Fruit fly (Drosophila melanogaster) Kc167 (cell line): ENCODE results near the gene Shal.

Experiments used
- Myc ChIP-seq: fragments of >200 bp; optimal IDR thresholded peaks from 2 replicates; lab custom pipeline; 2017; ENCODE audit warnings: missing external identifiers
- Sin3A ChIP-seq: fragments of >200 bp; optimal IDR thresholded peaks from 2 replicates; lab custom pipeline; 2018; ENCODE audit warnings: missing external identifiers
- h ChIP-seq: fragments of >200 bp; optimal IDR thresholded peaks from 3 replicates; lab custom pipeline; 2018; ENCODE audit warnings: missing external identifiers
- insv ChIP-seq: fragments of >200 bp; optimal IDR thresholded peaks from 3 replicates; lab custom pipeline; 2018; ENCODE audit warnings: missing external identifiers
- psq ChIP-seq: fragments of >200 bp; optimal IDR thresholded peaks from 2 replicates; lab custom pipeline; 2017; ENCODE audit warnings: missing external identifiers
- ttk ChIP-seq: sonication (Bioruptor generic); optimal IDR thresholded peaks from 2 replicates; lab custom pipeline; 2017; ENCODE audit warnings: missing external identifiers

Gene Shal

dm6 chr3L:19585979-19586378 lies 1.6 kb upstream of the Shal start, which contains the start of the genes CG9231 and CG9330:
Gene CG9231, minus strand, starts transcription at chr3L:19586003.
Gene CG9330, plus strand, starts transcription at chr3L:19586253.
- TF ChIP-seq Myc (lab: Kevin White, UChicago) = no peak
- TF ChIP-seq insv = no peak
- TF ChIP-seq psq (lab: Kevin White, UChicago) = no peak
- TF ChIP-seq ttk = no peak
- no peak for TF ChIP-seq Sin3A
- no peak for TF ChIP-seq h (lab: Kevin White, UChicago)

dm6 chr3L:19580709-19581227 lies 3.6 kb downstream of the Shal start:
- TF ChIP-seq ttk = no peak

- no peak for TF ChIP-seq Myc (lab: Kevin White, UChicago)
- no peak for TF ChIP-seq insv
- TF ChIP-seq psq (lab: Kevin White, UChicago) = no peak
- TF ChIP-seq ttk = no peak
- no peak for TF ChIP-seq Sin3A
- TF ChIP-seq h (lab: Kevin White, UChicago) = no peak
These were observed 5.0 kb downstream of the Shal start for dm6 chr3L:19579346-19579745.

dm6 chr3L:19575650-19576049 lies 8.7 kb downstream of the Shal start:
- no peak for TF ChIP-seq insv
- no peak for TF ChIP-seq psq (lab: Kevin White, UChicago)
- no peak for TF ChIP-seq Sin3A
- TF ChIP-seq Myc (lab: Kevin White, UChicago) = no peak
- TF ChIP-seq h (lab: Kevin White, UChicago) = no peak
- TF ChIP-seq ttk = no peak

dm6 chr3L:19574452-19574851 lies 9.9 kb downstream of the Shal start:
- TF ChIP-seq Myc (lab: Kevin White, UChicago) = no peak
- no peak for TF ChIP-seq psq (lab: Kevin White, UChicago)
- no peak for TF ChIP-seq h (lab: Kevin White, UChicago)
- no peak for TF ChIP-seq Sin3A
- TF ChIP-seq insv = no peak
- no peak for TF ChIP-seq ttk

DNA sequence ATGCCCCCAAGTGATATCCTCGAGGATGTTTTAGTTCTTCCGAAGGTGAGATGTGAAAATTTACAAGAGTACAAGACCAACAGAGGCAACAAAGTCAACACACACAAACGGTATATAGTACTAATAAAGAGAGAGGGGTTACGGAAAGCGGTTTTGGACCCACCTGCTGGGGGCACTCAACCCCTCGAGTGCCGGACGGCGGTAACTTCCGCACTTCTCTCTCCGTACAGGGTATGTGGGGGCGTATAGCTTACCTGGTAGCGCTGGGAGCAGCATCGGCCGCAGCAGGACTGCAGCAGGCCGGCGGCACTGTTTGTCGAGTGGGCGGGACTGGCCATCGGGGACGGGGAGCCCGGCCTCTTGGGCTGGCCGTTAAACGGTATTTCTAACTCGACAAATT lies 15.0 kb downstream of the Shal start:
- no peak for TF ChIP-seq Myc (lab: Kevin White, UChicago)
- TF ChIP-seq insv = no peak
- TF ChIP-seq Sin3A = no peak
- no peak for TF ChIP-seq h (lab: Kevin White, UChicago)
- TF ChIP-seq psq (lab: Kevin White, UChicago) = no peak
- TF ChIP-seq ttk = no peak

- no peak for TF ChIP-seq insv
- no peak for TF ChIP-seq psq (lab: Kevin White, UChicago)
- TF ChIP-seq ttk = no peak
- no peak for TF ChIP-seq h (lab: Kevin White, UChicago)
- no peak for TF ChIP-seq Sin3A
- TF ChIP-seq Myc (lab: Kevin White, UChicago) = no peak
These were observed 15.4 kb downstream of the Shal start for dm6 chr3L:19568999-19569398.

- TF ChIP-seq h (lab: Kevin White, UChicago) (no peak), ttk (no peak), insv (no peak), Sin3A (no peak), Myc (lab: Kevin White, UChicago) (no peak), psq (lab: Kevin White, UChicago) (no peak)
These were observed 18.2 kb downstream of the Shal start for dm6 chr3L:19566127-19566526.

DNA sequence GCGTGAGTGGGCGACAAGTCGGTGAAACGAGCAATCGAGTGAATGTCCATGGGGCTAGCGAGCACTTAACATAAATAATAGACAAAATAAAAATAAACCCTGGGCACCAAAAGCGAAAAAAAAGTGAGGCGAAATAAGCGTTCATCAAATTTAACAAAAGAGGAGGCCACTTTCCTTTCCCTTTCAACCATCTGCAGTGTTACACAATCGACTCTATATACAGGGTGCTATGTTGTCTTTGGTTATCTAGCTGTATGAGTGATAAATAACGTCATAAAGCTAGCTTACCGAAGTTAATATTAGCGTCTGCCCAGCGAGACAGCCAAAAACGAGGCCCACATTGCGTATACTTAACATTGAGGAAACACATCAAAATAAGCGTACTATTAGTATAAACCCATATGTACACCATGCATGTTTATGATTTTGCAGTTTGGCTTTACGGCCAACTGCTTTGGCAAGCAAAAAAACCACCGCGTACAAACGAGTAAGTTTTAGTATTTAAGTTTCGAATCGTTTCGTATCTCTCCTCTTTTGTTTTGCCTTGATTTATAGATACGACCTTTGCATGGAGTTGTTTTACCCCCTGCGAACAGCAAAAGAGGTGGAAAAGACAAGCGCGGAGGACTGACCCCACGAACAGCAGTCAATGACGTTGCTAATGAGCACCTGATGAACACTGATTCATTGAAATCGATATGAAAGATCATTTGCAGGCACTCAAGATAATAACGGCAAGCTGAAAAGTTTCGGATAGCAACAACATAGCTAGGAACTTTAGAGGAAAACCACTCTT lies 19.3 kb downstream of the Shal start:
- no peak for TF ChIP-seq insv
- TF ChIP-seq psq (lab: Kevin White, UChicago) = no peak
- TF ChIP-seq ttk = no peak
- TF ChIP-seq Myc (lab: Kevin White, UChicago) = no peak
- TF ChIP-seq h (lab: Kevin White, UChicago) = no peak
- no peak for TF ChIP-seq Sin3A

dm6 chr3L:19563014-19563413 lies 21.4 kb downstream of the Shal start:
- TF ChIP-seq psq (lab: Kevin White, UChicago) (no peak), Myc (lab: Kevin White, UChicago) (no peak), insv (no peak), Sin3A (no peak), ttk (no peak), h (lab: Kevin White, UChicago) (no peak)

dm6 chr3L:19562146-19562700 lies 22.1 kb downstream of the Shal start:
- TF ChIP-seq ttk = no peak
- no peak for TF ChIP-seq Sin3A
- TF ChIP-seq insv = no peak
- TF ChIP-seq Myc (lab: Kevin White, UChicago) = no peak
- no peak for TF ChIP-seq psq (lab: Kevin White, UChicago)
- TF ChIP-seq h (lab: Kevin White, UChicago) = no peak

- TF ChIP-seq Myc (lab: Kevin White, UChicago) (no peak), ttk (no peak), Sin3A (no peak), h (lab: Kevin White, UChicago) (no peak), psq (lab: Kevin White, UChicago) (no peak), insv (no peak)
These were observed 22.6 kb downstream of the Shal start for dm6 chr3L:19561745-19562144.

DNA sequence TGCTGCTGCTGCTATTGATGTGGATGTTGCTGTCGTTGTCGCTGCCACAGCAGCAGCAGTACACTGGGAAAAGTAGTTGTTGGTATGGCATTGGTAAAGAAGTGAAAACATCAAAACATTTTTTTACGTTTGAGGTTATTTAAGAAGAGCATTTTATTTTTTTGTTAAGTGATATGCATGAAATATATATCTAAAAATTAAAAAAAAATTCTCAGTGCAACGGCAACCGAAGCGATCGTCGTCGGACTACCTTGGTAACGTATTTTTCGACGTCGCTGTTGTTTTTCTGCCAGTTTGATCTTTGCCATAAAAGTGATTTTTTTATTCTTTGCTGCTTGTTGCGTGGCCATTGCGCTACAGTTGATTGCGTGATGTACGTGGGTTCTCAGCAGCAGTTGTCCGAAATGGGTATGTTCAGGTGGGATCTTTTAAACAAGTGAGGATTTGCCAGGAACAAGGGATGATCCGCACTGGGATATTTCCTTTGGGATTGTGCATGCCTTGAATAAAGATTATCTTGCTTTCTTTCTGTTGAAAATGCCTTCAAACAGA lies 23.6 kb downstream of the Shal start:
- TF ChIP-seq Myc (lab: Kevin White, UChicago) (no peak), insv (no peak)
